Fruit fly (Drosophila melanogaster) whole organism, embryonic: ENCODE measurements around the gene CG6983.

ENCODE experiments used
- B-H1 ChIP-seq: fragments of 200-800 bp; sonication (Bioruptor generic); IDR thresholded peaks from 3 replicates; pipeline ENCODE4 v1.3.6; 2022; ENCODE audit warnings: missing biosample characterization, missing genetic modification characterization
- Blimp-1 ChIP-seq: fragments of 200-800 bp; sonication (Bioruptor generic); optimal IDR thresholded peaks from 3 replicates; lab custom pipeline; 2018; ENCODE audit warnings: missing biosample characterization, missing genetic modification characterization, mild to moderate bottlenecking, moderate library complexity, missing genetic modification reagents
- CG11085 ChIP-seq: fragments of 200-800 bp; sonication (Bioruptor generic); IDR thresholded peaks from 2 replicates; pipeline ENCODE4 v1.3.6; 2022; ENCODE audit warnings: missing biosample characterization, missing genetic modification characterization
- CG11560 ChIP-seq: fragments of 200-800 bp; sonication (Bioruptor generic); IDR thresholded peaks from 3 replicates; pipeline ENCODE4 v1.3.6; 2022; ENCODE audit warnings: missing biosample characterization, missing genetic modification characterization
- CG12659 ChIP-seq: fragments of 200-800 bp; sonication (Bioruptor generic); optimal IDR thresholded peaks from 3 replicates; lab custom pipeline; 2017; ENCODE audit warnings: mild to moderate bottlenecking, missing biosample characterization, missing genetic modification reagents, missing genetic modification characterization
- CG13123 ChIP-seq: fragments of 200-800 bp; sonication (Bioruptor generic); optimal IDR thresholded peaks from 2 replicates; lab custom pipeline; 2016; ENCODE audit warnings: missing biosample characterization, missing genetic modification characterization
- CG14667 ChIP-seq: fragments of 200-800 bp; sonication (Bioruptor generic); IDR thresholded peaks from 2 replicates; pipeline ENCODE4 v1.3.6; 2022; ENCODE audit warnings: missing biosample characterization, missing genetic modification characterization
- CG15011 ChIP-seq: fragments of 200-800 bp; sonication (Bioruptor generic); optimal IDR thresholded peaks from 3 replicates; lab custom pipeline; 2018; ENCODE audit warnings: missing biosample characterization, mild to moderate bottlenecking, missing genetic modification characterization
- CG2199 ChIP-seq: fragments of 200-800 bp; sonication (Bioruptor generic); IDR thresholded peaks from 3 replicates; pipeline ENCODE4 v1.3.6; 2022; ENCODE audit warnings: missing biosample characterization, missing genetic modification characterization
- CG32532 ChIP-seq: fragments of 200-800 bp; sonication (Bioruptor generic); IDR thresholded peaks from 2 replicates; pipeline ENCODE4 v1.3.6; 2022; ENCODE audit warnings: missing biosample characterization, missing genetic modification characterization
- CG34376 ChIP-seq: fragments of 200-800 bp; sonication (Bioruptor generic); optimal IDR thresholded peaks from 2 replicates; lab custom pipeline; 2018; ENCODE audit warnings: missing biosample characterization, mild to moderate bottlenecking, missing genetic modification characterization
- CG3838 ChIP-seq: fragments of 200-800 bp; sonication (Bioruptor generic); optimal IDR thresholded peaks from 3 replicates; lab custom pipeline; 2016; ENCODE audit warnings: missing biosample characterization, missing genetic modification characterization
- CG42726 ChIP-seq: fragments of 200-800 bp; sonication (Bioruptor generic); IDR thresholded peaks from 2 replicates; pipeline ENCODE4 v1.3.6; 2022; ENCODE audit warnings: missing biosample characterization, missing genetic modification characterization; ENCODE audit not compliant: partially characterized antibody
- CG4707 ChIP-seq: fragments of 200-800 bp; sonication (Bioruptor generic); optimal IDR thresholded peaks from 2 replicates; lab custom pipeline; 2018; ENCODE audit warnings: missing biosample characterization, mild to moderate bottlenecking, missing genetic modification characterization, moderate library complexity
- CG5953 ChIP-seq: fragments of 200-800 bp; sonication (Bioruptor generic); IDR thresholded peaks from 2 replicates; pipeline ENCODE4 v1.3.6; 2022; ENCODE audit warnings: missing biosample characterization, missing genetic modification characterization
- CG6791 ChIP-seq: fragments of 200-800 bp; sonication (Bioruptor generic); IDR thresholded peaks from 3 replicates; pipeline ENCODE4 v1.3.6; 2022; ENCODE audit warnings: missing biosample characterization, missing genetic modification characterization; ENCODE audit not compliant: partially characterized antibody
- CG7372 ChIP-seq: fragments of 200-800 bp; sonication (Bioruptor generic); IDR thresholded peaks from 2 replicates; pipeline ENCODE4 v1.3.6; 2022; ENCODE audit warnings: missing biosample characterization, missing genetic modification characterization
- CG8089 ChIP-seq: fragments of 200-800 bp; sonication (Bioruptor generic); optimal IDR thresholded peaks from 3 replicates; lab custom pipeline; 2016; ENCODE audit warnings: missing biosample characterization, missing genetic modification characterization
- CHES-1-like ChIP-seq: fragments of 200-800 bp; sonication (Bioruptor generic); optimal IDR thresholded peaks from 2 replicates; lab custom pipeline; 2016; ENCODE audit warnings: missing biosample characterization, missing genetic modification characterization
- Camta ChIP-seq: fragments of 200-800 bp; sonication (Bioruptor generic); optimal IDR thresholded peaks from 2 replicates; lab custom pipeline; 2016; ENCODE audit warnings: missing biosample characterization, missing genetic modification characterization
- Elba2 ChIP-seq: fragments of 200-800 bp; sonication (Bioruptor generic); optimal IDR thresholded peaks from 3 replicates; lab custom pipeline; 2016; ENCODE audit warnings: missing biosample characterization, missing genetic modification characterization
- Fer3 ChIP-seq: fragments of 200-800 bp; sonication (Bioruptor generic); optimal IDR thresholded peaks from 2 replicates; lab custom pipeline; 2018; ENCODE audit warnings: missing biosample characterization, mild to moderate bottlenecking, missing genetic modification characterization, moderate library complexity
- Gsc ChIP-seq: fragments of 200-800 bp; sonication (Bioruptor generic); IDR thresholded peaks from 2 replicates; pipeline ENCODE4 v1.3.6; 2022; ENCODE audit warnings: missing biosample characterization, missing genetic modification characterization
- Gug ChIP-seq: fragments of 200-800 bp; sonication (Bioruptor generic); IDR thresholded peaks from 4 replicates; pipeline ENCODE4 v1.3.6; 2022; ENCODE audit warnings: missing biosample characterization, missing genetic modification characterization
- Hr3 ChIP-seq: fragments of 200-800 bp; sonication (Bioruptor generic); optimal IDR thresholded peaks from 3 replicates; lab custom pipeline; 2016; ENCODE audit warnings: missing biosample characterization, missing genetic modification characterization
- Mrtf ChIP-seq: fragments of 200-800 bp; sonication (Bioruptor generic); IDR thresholded peaks from 3 replicates; pipeline ENCODE4 v1.3.6; 2022; ENCODE audit warnings: missing biosample characterization, missing genetic modification characterization
- Nf-YA ChIP-seq: fragments of 200-800 bp; sonication (Bioruptor generic); IDR thresholded peaks from 2 replicates; pipeline ENCODE4 v1.3.6; 2022; ENCODE audit warnings: missing biosample characterization, missing genetic modification characterization
- Stat92E ChIP-seq, 3 experiments: fragments of >200 bp in 2 of 3; fragments of 200-800 bp in 1 of 3; sonication (Bioruptor generic) in 1 of 3; optimal IDR thresholded peaks; 2 replicates each; lab custom pipeline; 2017 to 2019; ENCODE audit warnings: missing biosample characterization in 3 of 3, missing genetic modification characterization in 3 of 3, mild to moderate bottlenecking in 1 of 3, moderate library complexity in 1 of 3
- Usf ChIP-seq: fragments of 200-800 bp; sonication (Bioruptor generic); optimal IDR thresholded peaks from 2 replicates; lab custom pipeline; 2017; ENCODE audit warnings: missing genotype, missing biosample characterization, missing genetic modification characterization
- Vsx1 ChIP-seq: fragments of 200-800 bp; sonication (Bioruptor generic); optimal IDR thresholded peaks from 2 replicates; lab custom pipeline; 2017; ENCODE audit warnings: missing biosample characterization, mild to moderate bottlenecking, missing genetic modification characterization, missing genetic modification reagents
- crp ChIP-seq, 2 experiments: fragments of 200-800 bp; sonication (Bioruptor generic); optimal IDR thresholded peaks; 2 replicates in 1 of 2; 3 replicates in 1 of 2; lab custom pipeline; 2017; ENCODE audit warnings: missing biosample characterization in 2 of 2, missing genetic modification characterization in 2 of 2, mild to moderate bottlenecking in 1 of 2, moderate library complexity in 1 of 2
- gcm2 ChIP-seq: fragments of 200-800 bp; sonication (Bioruptor generic); optimal IDR thresholded peaks from 2 replicates; lab custom pipeline; 2016; ENCODE audit warnings: missing biosample characterization, missing genetic modification characterization
- ham ChIP-seq: fragments of 200-800 bp; sonication (Bioruptor generic); IDR thresholded peaks from 2 replicates; pipeline ENCODE4 v1.3.6; 2022; ENCODE audit warnings: missing biosample characterization, missing genetic modification characterization
- hb ChIP-seq: fragments of 200-800 bp; sonication (Bioruptor generic); IDR thresholded peaks from 3 replicates; pipeline ENCODE4 v1.3.6; 2022; ENCODE audit warnings: missing biosample characterization, missing genetic modification characterization; ENCODE audit not compliant: partially characterized antibody
- hbn ChIP-seq: fragments of 200-800 bp; sonication (Bioruptor generic); IDR thresholded peaks from 2 replicates; pipeline ENCODE4 v1.3.6; 2022; ENCODE audit warnings: missing biosample characterization, missing genetic modification characterization; ENCODE audit not compliant: partially characterized antibody
- jumu ChIP-seq: fragments of 200-800 bp; sonication (Bioruptor generic); optimal IDR thresholded peaks from 3 replicates; lab custom pipeline; 2016; ENCODE audit warnings: missing biosample characterization, missing genetic modification characterization
- kah ChIP-seq: fragments of 200-800 bp; sonication (Bioruptor generic); optimal IDR thresholded peaks from 2 replicates; lab custom pipeline; 2018; ENCODE audit warnings: missing biosample characterization, mild to moderate bottlenecking, missing genetic modification characterization
- lilli ChIP-seq: fragments of 200-800 bp; sonication (Bioruptor generic); optimal IDR thresholded peaks from 3 replicates; lab custom pipeline; 2016; ENCODE audit warnings: missing biosample characterization, missing genetic modification characterization
- lov ChIP-seq, 2 experiments: fragments of 200-800 bp in 1 of 2; fragments of >200 bp in 1 of 2; sonication (Bioruptor generic) in 1 of 2; IDR thresholded peaks in 1 of 2; optimal IDR thresholded peaks in 1 of 2; 2 replicates in 1 of 2; 3 replicates in 1 of 2; pipeline versions ENCODE4 v1.3.6 to Lab custom; 2017 to 2022; ENCODE audit warnings: missing biosample characterization in 1 of 2, missing genetic modification characterization in 1 of 2
- nmo ChIP-seq: fragments of 200-800 bp; sonication (Bioruptor generic); optimal IDR thresholded peaks from 2 replicates; lab custom pipeline; 2018; ENCODE audit warnings: missing biosample characterization, mild to moderate bottlenecking, missing genetic modification characterization, moderate library complexity
- prd ChIP-seq, 3 experiments: fragments of >200 bp in 2 of 3; fragments of 200-800 bp in 1 of 3; sonication (Bioruptor generic) in 1 of 3; optimal IDR thresholded peaks in 2 of 3; IDR thresholded peaks in 1 of 3; 2 replicates in 2 of 3; 3 replicates in 1 of 3; pipeline versions ENCODE4 v1.3.6 to Lab custom; 2017 to 2022; ENCODE audit warnings: missing biosample characterization in 1 of 3, missing genetic modification characterization in 1 of 3
- schlank ChIP-seq: fragments of 200-800 bp; sonication (Bioruptor generic); optimal IDR thresholded peaks from 2 replicates; lab custom pipeline; 2018; ENCODE audit warnings: missing biosample characterization, mild to moderate bottlenecking, missing genetic modification characterization
- sd ChIP-seq: fragments of 200-800 bp; sonication (Bioruptor generic); optimal IDR thresholded peaks from 3 replicates; lab custom pipeline; 2018; ENCODE audit warnings: missing biosample characterization, mild to moderate bottlenecking, missing genetic modification characterization, moderate library complexity
- sima ChIP-seq: fragments of 200-800 bp; sonication (Bioruptor generic); optimal IDR thresholded peaks from 2 replicates; lab custom pipeline; 2016; ENCODE audit warnings: missing biosample characterization, missing genetic modification characterization
- sr ChIP-seq: fragments of 200-800 bp; sonication (Bioruptor generic); IDR thresholded peaks from 3 replicates; pipeline ENCODE4 v1.3.6; 2022; ENCODE audit warnings: missing biosample characterization, missing genetic modification characterization
- toy ChIP-seq: fragments of 200-800 bp; sonication (Bioruptor generic); IDR thresholded peaks from 2 replicates; pipeline ENCODE4 v1.3.6; 2022; ENCODE audit warnings: missing biosample characterization, missing genetic modification characterization
- tx ChIP-seq: fragments of 200-800 bp; sonication (Bioruptor generic); optimal IDR thresholded peaks from 2 replicates; lab custom pipeline; 2016; ENCODE audit warnings: missing biosample characterization, missing genetic modification characterization

CG6983 gene

DNA sequence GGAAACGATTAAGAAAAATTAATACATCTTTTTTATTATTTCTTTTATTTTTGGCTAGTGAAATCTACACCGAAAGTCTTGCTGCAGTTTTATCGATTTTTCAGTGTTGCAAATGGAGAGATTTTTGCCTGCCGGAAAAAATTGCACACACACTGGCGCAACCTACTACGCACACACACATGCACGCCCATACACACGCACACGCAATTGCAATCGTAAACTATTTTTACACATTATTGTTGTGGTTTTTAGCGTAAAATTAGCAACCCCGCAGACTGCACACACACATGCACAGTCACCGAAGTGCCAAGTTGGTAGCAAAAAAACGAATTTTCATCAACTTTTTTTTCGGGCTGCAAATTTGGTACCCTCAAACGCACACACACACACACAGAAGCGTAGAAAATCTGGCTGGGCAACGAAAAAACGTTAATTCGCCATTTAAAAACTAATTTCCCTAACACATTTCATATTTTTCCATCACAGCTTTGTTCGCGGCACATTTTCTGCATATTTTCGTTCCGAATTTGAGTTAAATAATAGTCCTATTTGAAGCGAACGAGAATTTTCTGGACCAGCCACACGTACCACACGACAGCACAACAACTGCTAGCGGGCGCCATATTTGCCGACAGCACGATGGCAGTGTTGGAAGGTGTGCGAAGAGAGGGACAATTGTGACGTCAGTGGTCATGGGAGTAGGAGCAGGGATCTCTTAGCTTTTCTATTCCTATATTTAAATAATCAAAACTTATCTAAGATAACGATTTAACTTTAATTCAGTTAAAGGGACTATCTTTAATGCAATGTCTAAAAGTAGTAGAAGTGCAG is 7.2 kb downstream of the CG6983 start, which contains the start of gene Unr (continued):
- TF ChIP-seq Elba2 (GFP tag; lab: Kevin White, UChicago) (peak; percentile 96), Stat92E (GFP tag; optimal IDR thresholded peaks at IDR 0.05; lab: Kevin White, UChicago) (peak in 2 of 3 experiments; percentile 28 to 51), CG14667 (no peak; the same call in 1 of the 2 replicates), CG13123 (GFP tag; lab: Kevin White, UChicago) (peak; percentile 62), Camta (GFP tag; lab: Kevin White, UChicago) (peak; percentile 63), prd (optimal IDR thresholded peaks at IDR 0.05; lab: Kevin White, UChicago) (no peak), prd (GFP tag; IDR thresholded peaks at IDR 0.05; lab: Robert Waterston, UW) (peak; percentile 83), CG42726 (GFP tag; lab: Robert Waterston, UW) (no peak), kah (GFP tag; lab: Kevin White, UChicago) (peak; percentile 20), sd (tag; lab: Kevin White, UChicago) (peak; percentile 38), CHES-1-like (peak; percentile 83), crp (GFP tag; optimal IDR thresholded peaks at IDR 0.05; lab: Kevin White, UChicago) (peak in 1 of 2 experiments; percentile 58), lov (optimal IDR thresholded peaks at IDR 0.05; lab: Kevin White, UChicago) (no peak), lov (GFP tag; IDR thresholded peaks at IDR 0.05; lab: Robert Waterston, UW) (peak; percentile 74; the same call in 1 of the 3 replicates), schlank (peak; percentile 71), CG12659 (GFP tag; lab: Kevin White, UChicago) (peak; percentile 85), tx (GFP tag; lab: Kevin White, UChicago) (peak; percentile 49), sr (GFP tag; lab: Robert Waterston, UW) (no peak), Gsc (GFP tag; lab: Robert Waterston, UW) (no peak), Blimp-1 (GFP tag; lab: Kevin White, UChicago) (peak; percentile 58), hbn (GFP tag; lab: Robert Waterston, UW) (no peak), lilli (peak; percentile 88), nmo (GFP tag; lab: Kevin White, UChicago) (peak; percentile 78), CG4707 (GFP tag; lab: Kevin White, UChicago) (peak; percentile 68), ham (no peak), CG8089 (GFP tag; lab: Kevin White, UChicago) (peak; percentile 52), CG3838 (GFP tag; lab: Kevin White, UChicago) (peak; percentile 68), Usf (peak; percentile 36), Fer3 (peak; percentile 71), B-H1 (GFP tag; lab: Robert Waterston, UW) (peak; percentile 79), Gug (GFP tag; lab: Robert Waterston, UW) (peak; percentile 95), CG6791 (GFP tag; lab: Robert Waterston, UW) (no peak), CG32532 (GFP tag; lab: Robert Waterston, UW) (peak; percentile 93), toy (GFP tag; lab: Robert Waterston, UW) (0 out of 2 replicates have a peak, but pooled peaks have one; percentile 13), Hr3 (peak; percentile 68), CG11085 (peak; percentile 58; the same call in 1 of the 2 replicates), gcm2 (GFP tag; lab: Kevin White, UChicago) (peak; percentile 49), CG34376 (peak; percentile 85), Vsx1 (GFP tag; lab: Kevin White, UChicago) (peak; percentile 18), CG11560 (tag; lab: Robert Waterston, UW) (no peak), CG2199 (GFP tag; lab: Robert Waterston, UW) (no peak; the same call in 2 of the 3 replicates), jumu (GFP tag; lab: Kevin White, UChicago) (peak; percentile 81), CG7372 (peak; percentile 60), Mrtf (peak; percentile 67; the same call in 2 of the 3 replicates), CG5953 (GFP tag; lab: Robert Waterston, UW) (peak; percentile 76), hb (GFP tag; lab: Robert Waterston, UW) (no peak), CG15011 (GFP tag; lab: Kevin White, UChicago) (peak; percentile 62), sima (peak; percentile 5), Nf-YA (GFP tag; lab: Robert Waterston, UW) (peak; percentile 74)
